Worm (Caenorhabditis elegans) whole organism, L4 larva: ENCODE data around the gene F59A1.12.

Experiments used
- F37D6.2 ChIP-seq: sonication (generic microtip); optimal IDR thresholded peaks from 2 replicates; lab custom pipeline; 2016; ENCODE audit warnings: mild to moderate bottlenecking, missing genetic modification characterization, missing compliant biosample characterization
- ceh-82 ChIP-seq: sonication (generic microtip); optimal IDR thresholded peaks from 2 replicates; lab custom pipeline; 2017; ENCODE audit warnings: missing biosample characterization, missing genetic modification characterization
- pqm-1 ChIP-seq: sonication (generic microtip); optimal IDR thresholded peaks from 2 replicates; lab custom pipeline; 2017; ENCODE audit warnings: missing biosample characterization, missing genetic modification characterization
- spr-1 ChIP-seq: sonication (generic microtip); optimal IDR thresholded peaks from 2 replicates; lab custom pipeline; 2016; ENCODE audit warnings: mild to moderate bottlenecking, missing genetic modification characterization, missing compliant biosample characterization
- unc-62 ChIP-seq, 3 experiments: fragments of 150-350 bp in 1 of 3; sonication (generic microtip); optimal IDR thresholded peaks in 2 of 3; peaks in 1 of 3; 1 replicate in 1 of 3; 2 replicates in 2 of 3; lab custom pipeline; 2014 to 2017; ENCODE audit warnings: missing biosample characterization in 3 of 3, missing genetic modification characterization in 3 of 3, missing genetic modification reagents in 3 of 3, missing genotype in 1 of 3

DNA sequence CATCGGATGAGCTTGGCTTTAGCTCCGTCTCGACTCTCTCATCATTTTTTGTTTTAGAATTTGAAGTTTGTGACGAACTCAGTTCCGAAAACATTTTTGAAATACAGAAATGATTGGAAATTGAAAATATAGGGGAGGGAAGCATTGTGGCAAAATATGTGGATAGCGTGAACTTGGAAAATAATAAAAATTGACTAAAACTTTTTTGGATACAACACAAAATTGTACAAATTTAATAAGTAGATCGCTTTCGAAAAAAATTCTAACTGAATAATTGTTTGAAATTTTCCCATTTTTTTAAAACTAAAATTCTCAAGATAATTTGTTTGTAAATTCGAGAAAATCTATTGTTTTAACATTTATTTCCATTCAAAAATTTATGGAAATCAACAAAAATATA is 16.2 kb upstream of the F59A1.12 start, which contains the start of gene F59A1.15:
- TF ChIP-seq spr-1 (tag; lab: Kevin White, UChicago): no peak
- TF ChIP-seq unc-62 (GFP tag; optimal IDR thresholded peaks at IDR 0.05 in 1 of 2; lab: Kevin White, UChicago): no peak
- TF ChIP-seq unc-62 (tag; optimal IDR thresholded peaks at IDR 0.05; lab: Kevin White, UChicago): no peak
- TF ChIP-seq F37D6.2: no peak
- no peak for TF ChIP-seq pqm-1 (tag; lab: Kevin White, UChicago)
- no peak for TF ChIP-seq ceh-82 (tag; lab: Kevin White, UChicago)
